Worm (Caenorhabditis elegans) whole organism, early embryonic: ENCODE measurements around the gene T01G5.6.

Experiments used
- B0310.2 ChIP-seq: sonication (generic microtip); optimal IDR thresholded peaks from 2 replicates; lab custom pipeline; 2016; ENCODE audit warnings: mild to moderate bottlenecking, missing genetic modification characterization, missing compliant biosample characterization
- F13C5.2 ChIP-seq: sonication (generic microtip); optimal IDR thresholded peaks from 2 replicates; lab custom pipeline; 2017; ENCODE audit warnings: mild to moderate bottlenecking, missing genetic modification characterization, inconsistent platforms, missing compliant biosample characterization
- aly-1 ChIP-seq: sonication (generic microtip); optimal IDR thresholded peaks from 2 replicates; lab custom pipeline; 2016; ENCODE audit warnings: missing genetic modification characterization, missing compliant biosample characterization
- ama-1 ChIP-seq: fragments of 150-350 bp; optimal IDR thresholded peaks from 2 replicates; lab custom pipeline; 2014
- tbx-37 ChIP-seq: fragments of 200-800 bp; sonication (Bioruptor generic); conservative IDR thresholded peaks from 2 replicates; pipeline ENCODE4 v1.3.6; 2022; ENCODE audit warnings: missing genetic modification reagents, missing genetic modification characterization, missing compliant biosample characterization

ce11 chrV:15140247-15140646 lies 26.4 kb upstream of the T01G5.6 start, which contains the start of gene K08F9.3:
- TF ChIP-seq aly-1 (tag; lab: Kevin White, UChicago) (no peak), tbx-37 (GFP tag; lab: Robert Waterston, UW) (no peak), F13C5.2 (no peak), ama-1 (lab: Kevin White, UChicago) (no peak), B0310.2 (tag; lab: Kevin White, UChicago) (no peak)
